Worm (Caenorhabditis elegans): ENCODE results near the gene coq-5.

DNA sequence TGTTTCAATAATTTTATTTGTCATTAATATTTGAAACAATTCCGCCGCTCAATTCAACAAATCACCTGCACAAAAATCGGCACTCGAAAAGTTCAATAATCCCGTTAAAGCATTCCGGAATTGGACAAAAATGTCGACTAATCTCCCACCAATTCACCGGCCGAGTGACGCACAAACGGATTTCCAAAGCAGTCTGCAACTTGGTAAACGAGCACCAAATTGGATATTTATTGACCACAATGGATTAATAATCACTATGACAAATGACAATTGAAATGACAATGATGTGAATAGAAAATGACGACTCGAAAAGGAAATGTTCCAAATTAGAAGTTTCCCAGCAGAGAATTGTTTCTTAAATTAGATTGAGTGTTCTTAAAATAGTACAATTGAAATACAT is 22.6 kb downstream of the coq-5 start:
- TF ChIP-seq flt-1 (GFP tag; IDR thresholded peaks at IDR 0.05) (no peak), pes-1 (GFP tag; IDR thresholded peaks at IDR 0.05) (no peak), ceh-13 (GFP tag; optimal IDR thresholded peaks at IDR 0.05) (no peak), F13C5.2 (tag; optimal IDR thresholded peaks at IDR 0.05) (no peak), hmg-4 (GFP tag; optimal IDR thresholded peaks at IDR 0.05) (no peak), aly-1 (tag; optimal IDR thresholded peaks at IDR 0.05) (no peak), sea-1 (GFP tag; conservative IDR thresholded peaks at IDR 0.05) (no peak), ama-1 (optimal IDR thresholded peaks at IDR 0.05) (no peak), hnd-1 (tag; optimal IDR thresholded peaks at IDR 0.05) (no peak), tbx-37 (GFP tag; conservative IDR thresholded peaks at IDR 0.05) (no peak)
